Fruit fly (Drosophila melanogaster) whole organism, pupa: ENCODE data around the gene spn-A.

Experiments used
- CG10348 ChIP-seq: fragments of 200-800 bp; sonication (Bioruptor generic); IDR thresholded peaks from 2 replicates; pipeline ENCODE4 v1.3.6; 2022; ENCODE audit warnings: missing biosample characterization, missing genetic modification characterization
- CG12605 ChIP-seq: fragments of 200-800 bp; sonication (Bioruptor generic); IDR thresholded peaks from 2 replicates; pipeline ENCODE4 v1.3.6; 2022; ENCODE audit warnings: missing biosample characterization, missing genetic modification characterization
- CG13204 ChIP-seq: fragments of 200-800 bp; sonication (Bioruptor generic); optimal IDR thresholded peaks from 2 replicates; lab custom pipeline; 2018; ENCODE audit warnings: missing biosample characterization, mild to moderate bottlenecking, missing genetic modification characterization, moderate library complexity
- CG14655 ChIP-seq: fragments of 200-800 bp; sonication (Bioruptor generic); optimal IDR thresholded peaks from 3 replicates; lab custom pipeline; 2017; ENCODE audit warnings: mild to moderate bottlenecking, missing biosample characterization, missing genetic modification reagents, missing genetic modification characterization
- CG15710 ChIP-seq: fragments of 200-800 bp; sonication (Bioruptor generic); optimal IDR thresholded peaks from 2 replicates; lab custom pipeline; 2018; ENCODE audit warnings: missing biosample characterization, mild to moderate bottlenecking, missing genetic modification characterization, moderate library complexity
- CG17806 ChIP-seq: fragments of 200-800 bp; sonication (Bioruptor generic); optimal IDR thresholded peaks from 2 replicates; lab custom pipeline; 2018; ENCODE audit warnings: missing biosample characterization, mild to moderate bottlenecking, missing genetic modification characterization, moderate library complexity
- CG32121 ChIP-seq: fragments of 200-800 bp; sonication (Bioruptor generic); IDR thresholded peaks from 2 replicates; pipeline ENCODE4 v1.3.6; 2022; ENCODE audit warnings: missing biosample characterization, missing genetic modification characterization
- CG34367 ChIP-seq: fragments of 200-800 bp; sonication (Bioruptor generic); optimal IDR thresholded peaks from 2 replicates; lab custom pipeline; 2018; ENCODE audit warnings: missing biosample characterization, mild to moderate bottlenecking, missing genetic modification characterization
- CG4496 ChIP-seq: fragments of 200-800 bp; sonication (Bioruptor generic); IDR thresholded peaks from 3 replicates; pipeline ENCODE4 v1.3.6; 2022; ENCODE audit warnings: missing biosample characterization, missing genetic modification characterization
- CG8159 ChIP-seq: fragments of 200-800 bp; sonication (Bioruptor generic); optimal IDR thresholded peaks from 3 replicates; lab custom pipeline; 2018; ENCODE audit warnings: missing biosample characterization, mild to moderate bottlenecking, missing genetic modification characterization, moderate library complexity
- CG8301 ChIP-seq: fragments of 200-800 bp; sonication (Bioruptor generic); optimal IDR thresholded peaks from 2 replicates; lab custom pipeline; 2018; ENCODE audit warnings: missing biosample characterization, mild to moderate bottlenecking, missing genetic modification characterization
- CG9948 ChIP-seq: fragments of 200-800 bp; sonication (Bioruptor generic); optimal IDR thresholded peaks from 2 replicates; lab custom pipeline; 2018; ENCODE audit warnings: missing biosample characterization, mild to moderate bottlenecking, missing genetic modification characterization, moderate library complexity
- D1 ChIP-seq: fragments of 200-800 bp; sonication (Bioruptor generic); optimal IDR thresholded peaks from 2 replicates; lab custom pipeline; 2018; ENCODE audit warnings: missing biosample characterization, mild to moderate bottlenecking, missing genetic modification characterization, moderate library complexity
- EcR ChIP-seq: fragments of 200-800 bp; sonication (Bioruptor generic); optimal IDR thresholded peaks from 3 replicates; lab custom pipeline; 2019; ENCODE audit warnings: missing biosample characterization, missing genetic modification characterization, mild to moderate bottlenecking, moderate library complexity, missing genetic modification reagents
- Ets98B ChIP-seq: fragments of 200-800 bp; sonication (Bioruptor generic); IDR thresholded peaks from 2 replicates; pipeline ENCODE4 v1.3.6; 2022; ENCODE audit warnings: missing biosample characterization, missing genetic modification characterization
- Pif1A ChIP-seq: fragments of 200-800 bp; sonication (Bioruptor generic); optimal IDR thresholded peaks from 3 replicates; lab custom pipeline; 2016; ENCODE audit warnings: missing biosample characterization, missing genetic modification characterization
- Pif1B ChIP-seq: fragments of 200-800 bp; sonication (Bioruptor generic); optimal IDR thresholded peaks from 3 replicates; lab custom pipeline; 2016; ENCODE audit warnings: missing biosample characterization, missing genetic modification characterization
- Snoo ChIP-seq: fragments of 200-800 bp; sonication (Bioruptor generic); optimal IDR thresholded peaks from 3 replicates; lab custom pipeline; 2017; ENCODE audit warnings: missing biosample characterization, mild to moderate bottlenecking, missing genetic modification characterization, inconsistent platforms
- fd96Ca ChIP-seq: fragments of 200-800 bp; sonication (Bioruptor generic); IDR thresholded peaks from 3 replicates; pipeline ENCODE4 v1.3.6; 2022; ENCODE audit warnings: missing biosample characterization, missing genetic modification characterization
- gl ChIP-seq: fragments of 200-800 bp; sonication (Bioruptor generic); optimal IDR thresholded peaks from 2 replicates; lab custom pipeline; 2018; ENCODE audit warnings: missing biosample characterization, mild to moderate bottlenecking, missing genetic modification characterization
- rn ChIP-seq: fragments of 200-800 bp; sonication (Bioruptor generic); IDR thresholded peaks from 2 replicates; pipeline ENCODE4 v1.3.6; 2022; ENCODE audit warnings: missing biosample characterization, missing genetic modification characterization

The spn-A gene

DNA sequence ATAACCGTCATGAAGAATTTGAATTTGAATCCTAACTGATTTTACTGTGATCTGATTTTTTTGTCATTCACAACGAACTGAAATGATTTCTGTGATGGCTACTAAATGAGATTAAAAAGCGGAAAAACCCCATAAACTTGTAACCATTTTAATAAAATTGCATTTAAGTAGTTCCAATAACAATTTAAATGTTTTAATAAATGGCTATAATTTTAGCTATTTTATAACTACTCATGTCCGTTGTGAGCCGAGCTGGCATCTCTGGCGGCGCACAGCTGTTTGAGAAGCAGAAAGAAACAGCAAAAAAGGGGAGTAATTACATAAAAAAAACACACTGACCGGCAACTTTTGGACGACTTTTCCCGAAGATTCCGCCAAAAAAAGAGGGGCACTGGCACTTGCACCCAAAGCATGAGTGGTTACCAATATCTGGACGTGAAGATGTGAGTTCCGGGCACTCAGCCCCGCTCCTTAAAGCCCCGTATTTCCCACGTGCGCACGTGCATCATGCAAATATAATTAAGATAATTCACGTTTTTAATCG is 827 bp upstream of the spn-A start, which contains the start of the genes CG7950 and Rpp14a:
Gene CG7950 (plus strand): TSS at position 268 of the 544 bp plus-strand sequence.
Gene Rpp14a (plus strand): TSS at position 268 of the 544 bp plus-strand sequence.
- TF ChIP-seq D1 (no peak), CG15710 (peak; percentile 83), CG34367 (tag; lab: Kevin White, UChicago) (peak; percentile 82), Ets98B (GFP tag; lab: Robert Waterston, UW) (peak; percentile 86), CG32121 (peak; percentile 85), CG13204 (no peak), Pif1B (GFP tag; lab: Kevin White, UChicago) (no peak), CG8159 (tag; lab: Kevin White, UChicago) (peak; percentile 77), CG12605 (peak; percentile 74), Pif1A (no peak), CG9948 (tag; lab: Kevin White, UChicago) (peak; percentile 64), rn (GFP tag; lab: Robert Waterston, UW) (peak; percentile 73), EcR (GFP tag; lab: Kevin White, UChicago) (no peak), CG4496 (GFP tag; lab: Robert Waterston, UW) (peak; percentile 90), CG8301 (tag; lab: Kevin White, UChicago) (peak; percentile 73), CG10348 (GFP tag; lab: Robert Waterston, UW) (no peak), Snoo (tag; lab: Kevin White, UChicago) (peak; percentile 74), fd96Ca (peak; percentile 77; the same call in 2 of the 3 replicates), gl (tag; lab: Kevin White, UChicago) (peak; percentile 61), CG17806 (tag; lab: Kevin White, UChicago) (peak; percentile 82), CG14655 (GFP tag; lab: Kevin White, UChicago) (no peak)

DNA sequence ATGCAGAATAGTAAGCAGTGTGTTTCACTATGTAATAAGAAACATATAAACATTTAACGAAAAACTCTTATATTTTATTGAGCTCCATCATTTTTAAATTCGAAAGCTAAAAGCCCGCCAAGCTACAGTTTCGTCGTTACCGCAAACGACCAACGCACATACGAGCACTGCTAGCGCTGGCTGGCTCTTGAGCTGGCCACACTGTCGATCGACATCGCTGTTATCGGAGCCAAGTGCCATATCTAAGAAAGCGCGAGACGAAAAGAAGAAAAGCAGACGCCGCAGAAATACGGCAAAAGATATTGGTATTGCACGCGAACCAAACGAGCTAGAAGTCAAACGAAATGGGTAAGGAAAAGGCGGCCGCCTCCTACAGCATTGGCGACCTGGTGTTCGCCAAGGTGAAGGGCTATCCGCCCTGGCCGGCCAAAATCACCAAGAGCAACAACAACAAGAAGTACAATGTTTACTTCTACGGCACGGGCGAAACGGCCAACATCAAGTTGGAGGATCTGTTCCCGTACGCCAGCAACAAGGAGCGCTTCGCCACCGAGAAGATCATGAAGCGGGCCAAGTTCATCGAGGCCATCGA is 3.3 kb downstream of the spn-A start, which contains the start of gene Jasper:
Gene Jasper (plus strand): TSS at position 60 of the 592 bp plus-strand sequence.
- TF ChIP-seq CG15710: no peak
- no peak for TF ChIP-seq CG14655 (GFP tag; lab: Kevin White, UChicago)
- TF ChIP-seq CG9948 (tag; lab: Kevin White, UChicago): no peak
- no peak for TF ChIP-seq D1
- no peak for TF ChIP-seq EcR (GFP tag; lab: Kevin White, UChicago)
- no peak for TF ChIP-seq gl (tag; lab: Kevin White, UChicago)
- TF ChIP-seq Pif1A: no peak
- TF ChIP-seq, all 21 proteins: peak for 0

DNA sequence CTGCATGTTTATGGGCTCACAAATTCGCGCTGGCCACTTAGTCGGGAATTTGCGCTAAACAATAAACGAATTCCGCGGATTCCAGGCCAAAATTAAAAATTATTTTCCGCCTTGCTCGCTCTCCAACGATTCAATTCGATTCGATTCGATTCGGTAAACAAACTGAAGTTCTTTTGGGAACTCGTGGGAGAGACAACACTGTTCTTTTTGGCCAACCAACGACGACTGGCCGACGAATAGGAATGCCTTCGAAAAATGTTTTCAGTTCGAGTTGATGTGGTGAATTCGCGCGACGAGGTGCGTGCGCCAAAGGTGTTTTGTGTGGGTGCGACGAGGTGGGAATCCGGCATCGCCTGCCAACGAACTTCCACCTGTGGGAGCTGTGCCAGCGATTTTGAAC is 3.9 kb downstream of the spn-A start, which contains the start of gene CG15528:
Gene CG15528 (minus strand): TSS at position 180 of the 400 bp plus-strand sequence.
- TF ChIP-seq CG17806 (tag; lab: Kevin White, UChicago) (no peak), CG34367 (tag; lab: Kevin White, UChicago) (no peak), CG4496 (GFP tag; lab: Robert Waterston, UW) (no peak), EcR (GFP tag; lab: Kevin White, UChicago) (no peak), gl (tag; lab: Kevin White, UChicago) (no peak), CG13204 (no peak), Pif1B (GFP tag; lab: Kevin White, UChicago) (no peak), CG8301 (tag; lab: Kevin White, UChicago) (no peak), Ets98B (GFP tag; lab: Robert Waterston, UW) (no peak), CG9948 (tag; lab: Kevin White, UChicago) (no peak), CG12605 (no peak), D1 (no peak), CG8159 (tag; lab: Kevin White, UChicago) (no peak), CG15710 (no peak), CG10348 (GFP tag; lab: Robert Waterston, UW) (no peak), CG32121 (no peak), rn (GFP tag; lab: Robert Waterston, UW) (no peak), CG14655 (GFP tag; lab: Kevin White, UChicago) (no peak), fd96Ca (no peak), Pif1A (no peak)

DNA sequence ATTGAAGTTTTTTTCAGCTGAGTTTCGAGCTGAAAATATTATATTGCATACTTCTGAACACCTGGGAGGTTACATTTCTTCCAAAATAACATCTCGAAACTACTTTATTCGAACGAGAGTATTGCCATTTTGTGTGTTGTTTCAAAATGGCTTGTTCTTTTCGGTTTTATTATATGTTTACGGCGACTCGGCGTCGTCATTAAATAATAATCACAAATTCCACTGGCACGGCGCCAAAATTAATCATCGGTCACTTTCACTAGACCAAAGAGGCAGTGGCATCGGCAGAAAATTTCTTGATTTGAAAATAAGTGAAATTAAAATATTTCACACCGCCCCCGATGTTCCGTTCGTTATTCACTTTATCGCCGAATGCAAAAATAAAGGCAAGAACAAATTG is 5.4 kb downstream of the spn-A start:
- no peak for TF ChIP-seq CG4496 (GFP tag; lab: Robert Waterston, UW)
- no peak for TF ChIP-seq Snoo (tag; lab: Kevin White, UChicago)
- no peak for TF ChIP-seq D1
- TF ChIP-seq CG17806 (tag; lab: Kevin White, UChicago): no peak
- TF ChIP-seq CG34367 (tag; lab: Kevin White, UChicago): no peak
- no peak for TF ChIP-seq Pif1B (GFP tag; lab: Kevin White, UChicago)
- TF ChIP-seq CG15710: no peak
- TF ChIP-seq rn (GFP tag; lab: Robert Waterston, UW): no peak
- TF ChIP-seq CG9948 (tag; lab: Kevin White, UChicago): no peak
- no peak for TF ChIP-seq CG32121
- no peak for TF ChIP-seq gl (tag; lab: Kevin White, UChicago)
- TF ChIP-seq Pif1A: no peak
- no peak for TF ChIP-seq Ets98B (GFP tag; lab: Robert Waterston, UW)
- TF ChIP-seq CG10348 (GFP tag; lab: Robert Waterston, UW): no peak
- TF ChIP-seq CG13204: no peak
- no peak for TF ChIP-seq fd96Ca

DNA sequence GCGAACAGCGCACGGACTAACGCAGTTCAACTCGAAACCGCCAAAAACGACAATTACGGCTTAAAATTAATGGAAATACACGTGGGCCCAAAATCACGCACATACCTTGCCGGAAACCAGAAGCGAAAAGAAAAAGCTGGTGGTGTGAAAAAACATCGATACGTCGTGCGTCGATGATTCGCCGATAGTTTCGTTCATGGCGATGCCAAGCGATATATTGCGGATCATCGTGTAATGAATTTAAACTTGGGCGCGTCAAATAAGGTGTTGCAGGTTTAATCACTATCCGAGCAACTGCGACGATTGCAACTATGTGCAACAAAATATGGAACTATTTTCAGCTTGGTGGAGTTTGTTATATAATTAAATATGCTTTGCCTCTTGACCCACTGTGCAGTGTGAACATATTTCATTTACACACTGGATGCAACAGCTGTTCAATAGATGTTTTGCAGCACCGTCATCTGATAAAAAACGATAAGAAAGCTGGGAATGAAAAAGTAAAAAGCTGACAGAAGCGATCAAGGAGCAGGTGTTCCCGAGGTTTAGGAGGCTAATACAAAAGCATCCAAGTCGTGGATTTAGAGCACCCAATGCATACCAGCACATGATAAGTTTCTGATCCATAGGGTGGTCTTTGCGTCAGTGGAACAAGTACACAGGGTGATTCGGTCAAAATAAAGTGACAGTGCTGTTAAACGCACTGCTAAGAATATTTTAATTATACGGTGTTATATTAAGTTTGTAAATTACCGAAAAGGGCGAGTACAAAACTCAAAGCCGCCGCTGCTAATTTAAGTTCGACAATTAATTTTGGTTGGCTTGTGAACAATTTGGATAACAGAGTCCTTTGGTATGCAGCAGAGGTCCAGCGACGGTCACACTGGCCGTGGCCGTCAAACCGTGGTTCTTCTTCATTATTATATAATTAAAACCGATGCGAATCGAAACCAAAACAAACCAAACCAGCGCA is 9.5 kb downstream of the spn-A start, which contains the start of the genes RpL32 and CG7943:
Gene RpL32 (minus strand): TSS at position 133 of the 973 bp plus-strand sequence.
Gene CG7943 (plus strand): TSS at position 442 of the 973 bp plus-strand sequence.
- TF ChIP-seq CG8301 (tag; lab: Kevin White, UChicago): peak; percentile 81
- TF ChIP-seq CG15710: peak; percentile 83
- peak; percentile 92 for TF ChIP-seq Ets98B (GFP tag; lab: Robert Waterston, UW)
- TF ChIP-seq rn (GFP tag; lab: Robert Waterston, UW): peak; percentile 73
- peak; percentile 84 for TF ChIP-seq CG10348 (GFP tag; lab: Robert Waterston, UW)
- TF ChIP-seq CG17806 (tag; lab: Kevin White, UChicago): peak; percentile 83
- TF ChIP-seq Pif1A: peak; percentile 88
- no peak for TF ChIP-seq CG13204
- TF ChIP-seq CG34367 (tag; lab: Kevin White, UChicago): peak; percentile 77
- peak; percentile 95 for TF ChIP-seq fd96Ca
- TF ChIP-seq CG9948 (tag; lab: Kevin White, UChicago): peak; percentile 76
- peak; percentile 94 for TF ChIP-seq Snoo (tag; lab: Kevin White, UChicago)
- peak; percentile 94 for TF ChIP-seq Pif1B (GFP tag; lab: Kevin White, UChicago)
- no peak for TF ChIP-seq EcR (GFP tag; lab: Kevin White, UChicago)
- peak; percentile 94 for TF ChIP-seq CG4496 (GFP tag; lab: Robert Waterston, UW)
- TF ChIP-seq CG32121: peak; percentile 89
- TF ChIP-seq CG8159 (tag; lab: Kevin White, UChicago): peak; percentile 84
- no peak for TF ChIP-seq D1
- TF ChIP-seq gl (tag; lab: Kevin White, UChicago): peak; percentile 78
- TF ChIP-seq CG14655 (GFP tag; lab: Kevin White, UChicago): no peak
- peak; percentile 78 for TF ChIP-seq CG12605
- TF ChIP-seq, all 21 proteins: peak for 17
